Fruit fly (Drosophila melanogaster) ovary, adult (tissue): ENCODE data around the gene Timp.
A peak's percentile ranks its signal among the peaks of the same experiment; 100 is the strongest.

Experiments used
- CG17801 ChIP-seq: fragments of 200-800 bp; optimal IDR thresholded peaks from 2 replicates; lab custom pipeline; 2019; ENCODE audit warnings: missing biosample characterization, mild to moderate bottlenecking, missing genetic modification characterization, moderate library complexity; ENCODE audit not compliant: partially characterized antibody

The Timp gene

DNA sequence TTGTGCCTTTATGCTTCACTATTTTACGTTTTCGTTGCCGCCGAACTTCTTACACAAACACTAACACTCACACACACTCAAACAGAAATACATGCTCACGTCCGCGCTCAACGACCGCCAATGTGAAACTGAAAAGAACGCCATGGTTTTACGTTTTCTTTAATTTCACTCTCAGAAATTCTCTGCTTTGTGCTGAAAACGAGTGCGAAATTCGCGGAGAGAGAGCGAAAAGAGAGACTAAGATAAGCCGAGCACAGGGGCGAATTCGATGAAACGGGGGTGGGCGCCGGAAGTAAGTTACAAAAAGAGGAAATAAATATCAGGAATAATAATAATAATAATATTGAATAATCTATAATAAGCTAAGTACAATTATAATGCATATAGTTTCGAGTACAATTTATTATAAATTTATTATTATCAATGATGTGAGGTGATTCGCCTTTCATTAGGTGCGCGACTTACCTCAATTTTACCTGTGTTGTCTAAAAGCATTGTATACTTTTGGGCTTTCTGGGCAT, 42.4 kb downstream of the Timp start, which contains the start of gene Best1:
Gene Best1 (minus strand): TSS at position 132 of the 521 bp plus-strand sequence.
- peak; percentile 96 for TF ChIP-seq CG17801 (GFP tag; lab: Kevin White, UChicago)

dm6 chr3R:10169124-10169766, 43.6 kb downstream of the Timp start:
- TF ChIP-seq CG17801 (GFP tag; lab: Kevin White, UChicago), result no peak

DNA sequence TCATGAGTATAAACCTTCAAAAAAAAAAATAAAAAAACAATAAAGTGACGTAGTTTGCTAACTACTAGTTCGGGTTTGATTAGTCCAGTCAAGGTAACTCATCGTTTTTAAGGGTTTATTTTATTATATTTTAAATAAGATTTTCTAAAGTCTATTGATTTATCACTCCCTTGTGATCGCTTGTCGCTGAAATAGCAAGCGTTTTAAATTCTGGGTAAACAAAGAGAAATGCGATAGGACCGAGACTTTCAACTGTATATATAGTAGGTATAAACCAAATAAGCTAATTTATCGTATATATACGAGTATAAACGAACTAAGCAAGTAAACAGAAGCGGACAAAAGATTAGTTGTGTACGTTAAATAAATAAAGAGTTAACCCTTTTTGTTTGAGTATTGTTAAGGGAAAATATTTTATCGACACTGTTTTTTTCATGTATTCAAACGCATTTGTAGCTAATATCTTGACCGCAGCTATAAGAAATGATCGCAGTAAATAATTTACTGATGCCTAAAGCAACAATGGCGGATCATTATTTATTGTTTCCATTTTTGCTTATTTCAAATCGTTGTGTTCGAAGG, 44.2 kb downstream of the Timp start:
- TF ChIP-seq CG17801 (GFP tag; lab: Kevin White, UChicago), result peak; percentile 81

dm6 chr3R:10167280-10167679, 45.5 kb downstream of the Timp start:
- no peak for TF ChIP-seq CG17801 (GFP tag; lab: Kevin White, UChicago)

DNA sequence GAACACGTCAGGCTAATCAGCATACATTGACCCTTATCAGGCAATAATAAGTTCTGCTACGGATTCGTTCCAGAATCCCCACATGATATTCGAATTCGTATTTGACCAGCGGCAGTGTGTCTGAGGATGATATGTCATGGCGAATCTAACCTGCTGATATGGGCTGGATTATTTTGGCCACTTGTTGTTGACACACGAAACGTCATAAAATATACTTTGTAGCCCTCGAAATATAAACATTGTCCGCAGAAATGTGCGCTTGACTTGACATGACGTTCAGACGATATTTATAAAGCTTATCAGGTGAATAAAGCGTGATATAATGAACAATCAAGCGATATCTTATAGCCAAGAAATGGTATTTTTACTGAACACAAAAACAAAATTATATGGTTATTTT, 46.5 kb downstream of the Timp start:
- no peak for TF ChIP-seq CG17801 (GFP tag; lab: Kevin White, UChicago)

DNA sequence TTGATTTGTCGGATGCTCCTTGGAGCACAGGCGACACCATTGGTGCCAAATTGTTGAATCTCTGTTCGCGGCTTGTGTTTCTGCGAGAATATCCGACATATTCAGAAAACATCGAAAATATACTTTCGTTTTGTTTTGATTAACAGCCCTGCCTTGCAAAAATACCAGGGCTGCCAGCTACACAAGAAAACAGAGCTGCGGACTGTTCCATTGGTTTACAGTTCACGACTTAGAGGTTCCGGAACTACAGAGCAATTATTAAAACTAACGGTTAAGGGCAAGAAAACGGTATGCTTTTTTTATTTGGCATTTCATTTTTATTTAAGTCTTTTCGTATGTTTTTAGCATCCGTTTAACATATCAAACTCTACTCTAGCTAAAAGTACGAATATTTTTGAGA, 51.6 kb downstream of the Timp start, which contains the start of gene CG6254:
Gene CG6254 (minus strand): TSS at position 169 of the 400 bp plus-strand sequence.
- peak; percentile 54 for TF ChIP-seq CG17801 (GFP tag; lab: Kevin White, UChicago)

- TF ChIP-seq CG17801 (GFP tag; lab: Kevin White, UChicago), result no peak
Observed at dm6 chr3R:10153957-10154685, 58.7 kb downstream of the Timp start.
